Worm (Caenorhabditis elegans) whole organism, late embryonic: Measurements from ENCODE around the gene him-10.

Source experiments
- T23F11.4 ChIP-seq: fragments of 200-800 bp; sonication (Bioruptor generic); optimal IDR thresholded peaks from 2 replicates; lab custom pipeline; 2018; ENCODE audit warnings: mild to moderate bottlenecking, missing genetic modification characterization, missing compliant biosample characterization
- Y22D7AL.16 ChIP-seq: sonication (generic microtip); optimal IDR thresholded peaks from 2 replicates; lab custom pipeline; 2016; ENCODE audit warnings: missing genetic modification characterization, missing compliant biosample characterization
- ahr-1 ChIP-seq: sonication (generic microtip); optimal IDR thresholded peaks from 2 replicates; lab custom pipeline; 2016; ENCODE audit warnings: missing genetic modification characterization, missing compliant biosample characterization
- ama-1 ChIP-seq: fragments of 150-350 bp; optimal IDR thresholded peaks from 2 replicates; lab custom pipeline; 2014
- ceh-14 ChIP-seq: sonication (generic microtip); optimal IDR thresholded peaks from 2 replicates; lab custom pipeline; 2016; ENCODE audit warnings: missing genotype, missing genetic modification characterization, missing compliant biosample characterization
- ceh-2 ChIP-seq: sonication (generic microtip); optimal IDR thresholded peaks from 2 replicates; lab custom pipeline; 2016; ENCODE audit warnings: missing genotype, missing genetic modification characterization, missing compliant biosample characterization
- ceh-22 ChIP-seq: sonication (generic microtip); optimal IDR thresholded peaks from 2 replicates; lab custom pipeline; 2017; ENCODE audit warnings: missing biosample characterization, missing genetic modification characterization
- ceh-24 ChIP-seq: sonication (generic microtip); optimal IDR thresholded peaks from 2 replicates; lab custom pipeline; 2016; ENCODE audit warnings: mild to moderate bottlenecking, missing genetic modification characterization, missing compliant biosample characterization
- ceh-30 ChIP-seq: fragments of 150-350 bp; optimal IDR thresholded peaks from 2 replicates; lab custom pipeline; 2014; ENCODE audit warnings: missing biosample characterization, missing genetic modification characterization
- ceh-9 ChIP-seq: sonication (generic microtip); optimal IDR thresholded peaks from 2 replicates; lab custom pipeline; 2016; ENCODE audit warnings: mild to moderate bottlenecking, missing genetic modification characterization, inconsistent platforms, missing compliant biosample characterization
- dmd-4 ChIP-seq: sonication (generic microtip); optimal IDR thresholded peaks from 2 replicates; lab custom pipeline; 2016; ENCODE audit warnings: borderline replicate concordance, missing genetic modification characterization, missing compliant biosample characterization
- elt-2 ChIP-seq: sonication (generic microtip); optimal IDR thresholded peaks from 2 replicates; lab custom pipeline; 2016; ENCODE audit warnings: missing genetic modification reagents, missing genetic modification characterization, missing compliant biosample characterization
- ets-4 ChIP-seq: sonication (generic microtip); optimal IDR thresholded peaks from 2 replicates; lab custom pipeline; 2016; ENCODE audit warnings: missing genetic modification characterization, missing compliant biosample characterization
- eyg-1 ChIP-seq: sonication (generic microtip); optimal IDR thresholded peaks from 2 replicates; lab custom pipeline; 2016; ENCODE audit warnings: missing genotype, missing genetic modification characterization, missing compliant biosample characterization
- gmeb-2 ChIP-seq: sonication (generic microtip); optimal IDR thresholded peaks from 2 replicates; lab custom pipeline; 2016; ENCODE audit warnings: missing genetic modification characterization, inconsistent platforms, missing compliant biosample characterization
- hlh-13 ChIP-seq: fragments of 200-800 bp; sonication (Bioruptor generic); optimal IDR thresholded peaks from 2 replicates; lab custom pipeline; 2018; ENCODE audit warnings: mild to moderate bottlenecking, missing genetic modification characterization, missing compliant biosample characterization
- hlh-30 ChIP-seq: sonication (generic microtip); optimal IDR thresholded peaks from 2 replicates; lab custom pipeline; 2017; ENCODE audit warnings: antibody characterized with exemption, missing genetic modification characterization, missing compliant biosample characterization; ENCODE audit not compliant: insufficient read depth
- nfya-1 ChIP-seq: sonication (generic microtip); optimal IDR thresholded peaks from 2 replicates; lab custom pipeline; 2017; ENCODE audit warnings: missing genetic modification characterization, mild to moderate bottlenecking, missing compliant biosample characterization, antibody characterized with exemption, moderate library complexity
- nhr-232 ChIP-seq: sonication (generic microtip); optimal IDR thresholded peaks from 2 replicates; lab custom pipeline; 2016; ENCODE audit warnings: missing genetic modification characterization, missing compliant biosample characterization
- pag-3 ChIP-seq: sonication (generic microtip); optimal IDR thresholded peaks from 2 replicates; lab custom pipeline; 2016; ENCODE audit warnings: missing compliant biosample characterization, missing genetic modification characterization, borderline replicate concordance
- pha-2 ChIP-seq: sonication (generic microtip); optimal IDR thresholded peaks from 2 replicates; lab custom pipeline; 2017; ENCODE audit warnings: mild to moderate bottlenecking, missing genetic modification characterization, missing compliant biosample characterization
- pha-4 ChIP-seq: fragments of 150-350 bp; optimal IDR thresholded peaks from 2 replicates; lab custom pipeline; 2018; ENCODE audit warnings: missing biosample characterization, missing genetic modification reagents, missing genetic modification characterization
- pqm-1 ChIP-seq: sonication (generic microtip); optimal IDR thresholded peaks from 2 replicates; lab custom pipeline; 2016; ENCODE audit warnings: missing genetic modification characterization, missing compliant biosample characterization
- ref-2 ChIP-seq: sonication (generic microtip); optimal IDR thresholded peaks from 2 replicates; lab custom pipeline; 2016; ENCODE audit warnings: missing genetic modification characterization, missing compliant biosample characterization
- rnt-1 ChIP-seq: sonication (generic microtip); optimal IDR thresholded peaks from 2 replicates; lab custom pipeline; 2016; ENCODE audit warnings: missing genetic modification characterization, missing compliant biosample characterization
- sdc-2 ChIP-seq: sonication (generic microtip); optimal IDR thresholded peaks from 2 replicates; lab custom pipeline; 2016; ENCODE audit warnings: missing genotype, missing genetic modification characterization, missing compliant biosample characterization
- sox-4 ChIP-seq: sonication (generic microtip); optimal IDR thresholded peaks from 2 replicates; lab custom pipeline; 2017; ENCODE audit warnings: mild to moderate bottlenecking, missing genetic modification characterization, inconsistent platforms, missing compliant biosample characterization
- tbx-2 ChIP-seq: sonication (generic microtip); optimal IDR thresholded peaks from 2 replicates; lab custom pipeline; 2016; ENCODE audit warnings: missing genetic modification characterization, missing compliant biosample characterization
- ttx-3 ChIP-seq: sonication (generic microtip); optimal IDR thresholded peaks from 2 replicates; lab custom pipeline; 2016; ENCODE audit warnings: missing genetic modification reagents, missing genetic modification characterization, missing compliant biosample characterization
- unc-42 ChIP-seq: sonication (generic microtip); optimal IDR thresholded peaks from 2 replicates; lab custom pipeline; 2016; ENCODE audit warnings: missing genotype, missing genetic modification characterization, missing compliant biosample characterization
- unc-55 ChIP-seq: sonication (generic microtip); optimal IDR thresholded peaks from 2 replicates; lab custom pipeline; 2017; ENCODE audit warnings: missing biosample characterization, missing genetic modification reagents, missing genetic modification characterization
- zip-5 ChIP-seq: sonication (generic microtip); optimal IDR thresholded peaks from 2 replicates; lab custom pipeline; 2016; ENCODE audit warnings: missing genetic modification characterization, missing compliant biosample characterization
- ztf-16 ChIP-seq: sonication (generic microtip); optimal IDR thresholded peaks from 2 replicates; lab custom pipeline; 2017; ENCODE audit warnings: missing genetic modification characterization, missing compliant biosample characterization

The him-10 gene

ce11 chrIII:5814098-5814497 lies 11.0 kb downstream of the him-10 start:
- TF ChIP-seq ceh-9 (tag; lab: Kevin White, UChicago) = no peak
- no peak for TF ChIP-seq unc-55 (GFP tag; lab: Kevin White, UChicago)
- no peak for TF ChIP-seq ztf-16
- no peak for TF ChIP-seq sdc-2 (tag; lab: Kevin White, UChicago)
- peak; percentile 20 for TF ChIP-seq elt-2 (tag; lab: Kevin White, UChicago)

ce11 chrIII:5814799-5815198 lies 11.7 kb downstream of the him-10 start, which contains the start of gene R12B2.7:
R12B2.7 (plus strand) TSS chrIII:5815045.
- no peak for TF ChIP-seq T23F11.4
- TF ChIP-seq ref-2 (tag; lab: Kevin White, UChicago) = no peak
- TF ChIP-seq pha-2 (tag; lab: Kevin White, UChicago) = no peak
- no peak for TF ChIP-seq ceh-14 (tag; lab: Kevin White, UChicago)
- TF ChIP-seq pha-4 (tag; lab: Kevin White, UChicago) = no peak
- TF ChIP-seq tbx-2 = peak; percentile 13
- TF ChIP-seq nfya-1 (tag; lab: Kevin White, UChicago) = no peak
- TF ChIP-seq zip-5 (tag; lab: Kevin White, UChicago) = no peak
- TF ChIP-seq unc-55 (GFP tag; lab: Kevin White, UChicago) = peak; percentile 34
- TF ChIP-seq, all 69 proteins: peak for 2

- TF ChIP-seq pag-3 (no peak), sox-4 (no peak), ceh-22 (tag; lab: Kevin White, UChicago) (no peak), hlh-30 (no peak), gmeb-2 (tag; lab: Kevin White, UChicago) (no peak), zip-5 (tag; lab: Kevin White, UChicago) (no peak), ceh-24 (tag; lab: Kevin White, UChicago) (no peak), rnt-1 (no peak), ceh-9 (tag; lab: Kevin White, UChicago) (no peak), tbx-2 (no peak), Y22D7AL.16 (tag; lab: Kevin White, UChicago) (no peak)
Measured at ce11 chrIII:5815932-5816331, 12.9 kb downstream of the him-10 start, which contains the start of gene sma-4. sma-4 (plus strand) TSS chrIII:5816232.

DNA sequence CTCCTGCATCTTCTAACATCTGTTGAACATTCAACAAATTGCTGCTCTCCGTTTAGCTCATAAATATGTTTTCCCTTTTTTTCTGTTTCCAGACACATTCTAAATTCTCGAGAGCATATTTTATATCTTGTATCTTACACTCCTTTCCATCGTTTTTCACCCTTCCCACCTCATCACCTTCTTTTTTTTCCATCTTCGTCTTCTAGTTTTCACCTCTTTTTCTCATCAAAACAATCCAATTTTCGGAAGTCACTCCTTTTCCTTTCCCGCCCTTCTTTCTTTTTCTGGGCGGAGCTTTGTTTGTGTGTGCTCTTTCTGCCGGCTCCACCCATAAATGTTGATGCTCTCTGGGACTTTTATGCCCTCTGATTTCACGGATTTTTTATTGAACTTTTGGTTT lies 19.8 kb downstream of the him-10 start:
- peak; percentile 63 for TF ChIP-seq unc-42 (tag; lab: Kevin White, UChicago)
- TF ChIP-seq dmd-4 (tag; lab: Kevin White, UChicago) = no peak

DNA sequence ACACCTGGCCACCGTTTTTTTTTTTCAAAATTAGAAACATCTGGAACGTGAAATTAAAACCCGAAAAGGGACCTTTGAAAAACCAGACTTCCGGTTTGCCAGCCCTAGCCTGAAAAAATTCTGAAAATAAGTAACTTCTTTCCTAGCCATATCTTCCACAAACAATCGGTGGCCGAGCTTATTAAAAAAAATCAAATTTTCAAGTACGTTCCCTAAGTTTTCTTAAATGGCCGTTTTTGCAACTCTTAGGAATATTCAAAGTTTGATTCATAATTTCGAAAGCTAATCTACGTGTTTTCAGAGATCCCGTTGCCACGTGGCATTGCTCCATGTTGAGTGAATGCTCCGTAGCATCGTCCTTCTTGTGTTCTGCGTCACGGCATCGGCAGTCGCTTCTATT lies 20.6 kb downstream of the him-10 start, which contains the start of gene R12B2.8:
Gene R12B2.8 (plus strand): TSS at position 301 of the 400 bp plus-strand sequence.
- TF ChIP-seq sox-4 (no peak), ttx-3 (tag; lab: Kevin White, UChicago) (no peak), unc-42 (tag; lab: Kevin White, UChicago) (no peak), ets-4 (tag; lab: Kevin White, UChicago) (no peak), ceh-30 (tag; lab: Kevin White, UChicago) (no peak), pqm-1 (no peak), ahr-1 (tag; lab: Kevin White, UChicago) (no peak), Y22D7AL.16 (tag; lab: Kevin White, UChicago) (no peak), ama-1 (lab: Kevin White, UChicago) (no peak), ceh-22 (tag; lab: Kevin White, UChicago) (no peak), nhr-232 (tag; lab: Kevin White, UChicago) (no peak), hlh-13 (GFP tag; lab: Kevin White, UChicago) (no peak), pag-3 (no peak), eyg-1 (tag; lab: Kevin White, UChicago) (no peak), ceh-2 (tag; lab: Kevin White, UChicago) (no peak)
